Fruit fly (Drosophila melanogaster): ENCODE results near the gene wrm1.
A peak's percentile ranks its signal among the peaks of the same experiment; 100 is the strongest.

The wrm1 gene

dm6 chr3L:7370231-7370882 lies 35.3 kb upstream of the wrm1 start (continued):
- TF ChIP-seq exex (tag; optimal IDR thresholded peaks at IDR 0.05) (peak; percentile 5), CG6791 (GFP tag; IDR thresholded peaks at IDR 0.05; ENCODE audit: partially characterized antibody) (0 out of 3 replicates have a peak, but pooled peaks have one; percentile 26), so (GFP tag; IDR thresholded peaks at IDR 0.05) (peak; percentile 31; the same call in 1 of the 3 replicates), dm (GFP tag; optimal IDR thresholded peaks at IDR 0.05) (peak; percentile 81), TFAM (GFP tag; optimal IDR thresholded peaks at IDR 0.05) (no peak), hb (GFP tag; IDR thresholded peaks at IDR 0.05; ENCODE audit: partially characterized antibody) (peak; percentile 20; the same call in 1 of the 3 replicates), lola (GFP tag; optimal IDR thresholded peaks at IDR 0.05) (peak in 1 of 3 experiments; percentile 18), CG15696 (tag; optimal IDR thresholded peaks at IDR 0.05) (peak; percentile 24), kni (GFP tag; optimal IDR thresholded peaks at IDR 0.05) (peak; percentile 44), chinmo (GFP tag; IDR thresholded peaks at IDR 0.05; ENCODE audit: partially characterized antibody) (peak; percentile 87), nmo (GFP tag; optimal IDR thresholded peaks at IDR 0.05) (peak; percentile 45), da (GFP tag; optimal IDR thresholded peaks at IDR 0.05) (peak; percentile 47), sd (tag; optimal IDR thresholded peaks at IDR 0.05) (peak; percentile 99), CG4617 (GFP tag; optimal IDR thresholded peaks at IDR 0.05; ENCODE audit: borderline replicate concordance) (peak; percentile 80), YL-1 (GFP tag; optimal IDR thresholded peaks at IDR 0.05) (peak; percentile 93), CG2712 (tag; optimal IDR thresholded peaks at IDR 0.05) (peak; percentile 12), wek (GFP tag; optimal IDR thresholded peaks at IDR 0.05) (no peak), grau (tag; optimal IDR thresholded peaks at IDR 0.05) (no peak), phol (tag; optimal IDR thresholded peaks at IDR 0.05) (peak; percentile 58), Fer2 (tag; optimal IDR thresholded peaks at IDR 0.05) (no peak), Sin3A (optimal IDR thresholded peaks at IDR 0.05) (peak; percentile 9), jumu (GFP tag; optimal IDR thresholded peaks at IDR 0.05) (no peak), Max (GFP tag; optimal IDR thresholded peaks at IDR 0.05) (peak; percentile 17), CG15479 (GFP tag; optimal IDR thresholded peaks at IDR 0.05) (peak; percentile 43), CG3163 (GFP tag; optimal IDR thresholded peaks at IDR 0.05) (peak; percentile 20), zfh1 (GFP tag; IDR thresholded peaks at IDR 0.05) (no peak), CHES-1-like (GFP tag; optimal IDR thresholded peaks at IDR 0.05) (no peak), CG15514 (GFP tag; optimal IDR thresholded peaks at IDR 0.05) (peak; percentile 42), MESR4 (GFP tag; optimal IDR thresholded peaks at IDR 0.05) (peak; percentile 49), CG13287 (GFP tag; IDR thresholded peaks at IDR 0.05; ENCODE audit: partially characterized antibody) (peak; percentile 21; the same call in 1 of the 2 replicates), Dll (GFP tag; IDR thresholded peaks at IDR 0.05; ENCODE audit: partially characterized antibody) (0 out of 4 replicates have a peak, but pooled peaks have one; percentile 21), CG17829 (tag; optimal IDR thresholded peaks at IDR 0.05) (peak; percentile 19), CG10321 (GFP tag; IDR thresholded peaks at IDR 0.05) (peak; percentile 96), CG1832 (GFP tag; optimal IDR thresholded peaks at IDR 0.05) (peak; percentile 58), CG7987 (GFP tag; optimal IDR thresholded peaks at IDR 0.05) (peak; percentile 22), CG4854 (GFP tag; optimal IDR thresholded peaks at IDR 0.05) (no peak), knrl (GFP tag; IDR thresholded peaks at IDR 0.05; ENCODE audit: partially characterized antibody) (0 out of 3 replicates have a peak, but pooled peaks have one; percentile 21), CG1603 (tag; optimal IDR thresholded peaks at IDR 0.05) (peak; percentile 26), MBD-R2 (GFP tag; IDR thresholded peaks at IDR 0.05) (no peak), Hr3 (GFP tag; optimal IDR thresholded peaks at IDR 0.05) (no peak), nerfin-1 (tag; optimal IDR thresholded peaks at IDR 0.05) (peak; percentile 93), twi (tag; optimal IDR thresholded peaks at IDR 0.05) (peak; percentile 71), CG15601 (tag; optimal IDR thresholded peaks at IDR 0.05) (no peak), lov (optimal IDR thresholded peaks at IDR 0.05) (no peak), lov (GFP tag; IDR thresholded peaks at IDR 0.05) (no peak), Sox100B (GFP tag; optimal IDR thresholded peaks at IDR 0.05) (no peak), sqz (GFP tag; optimal IDR thresholded peaks at IDR 0.05) (peak; percentile 31), scrt (GFP tag; optimal IDR thresholded peaks at IDR 0.05) (peak; percentile 64)

All from whole organism, embryonic.